Worm (Caenorhabditis elegans) whole organism, L2 larva: ENCODE results near the gene F54D12.10.

Experiments
- fos-1 ChIP-seq: fragments of 150-350 bp; optimal IDR thresholded peaks from 2 replicates; lab custom pipeline; 2014; ENCODE audit warnings: missing biosample characterization, missing genetic modification characterization
- nhr-77 ChIP-seq: fragments of 150-350 bp; optimal IDR thresholded peaks from 2 replicates; lab custom pipeline; 2014; ENCODE audit warnings: missing biosample characterization, missing genetic modification characterization
- sma-9 ChIP-seq, 2 experiments: fragments of 150-350 bp in 1 of 2; sonication (generic microtip) in 1 of 2; optimal IDR thresholded peaks; 2 replicates each; lab custom pipeline; 2014 to 2016; ENCODE audit warnings: missing genetic modification characterization in 2 of 2, mild to moderate bottlenecking in 1 of 2, missing biosample characterization in 1 of 2, missing compliant biosample characterization in 1 of 2, missing genetic modification reagents in 1 of 2, moderate library complexity in 1 of 2
- ztf-11 ChIP-seq: sonication (generic microtip); optimal IDR thresholded peaks from 2 replicates; lab custom pipeline; 2017; ENCODE audit warnings: missing biosample characterization, missing genetic modification characterization

- TF ChIP-seq ztf-11 (no peak), nhr-77 (tag; lab: Kevin White, UChicago) (no peak), sma-9 (GFP tag; optimal IDR thresholded peaks at IDR 0.05; lab: Kevin White, UChicago) (no peak), sma-9 (tag; optimal IDR thresholded peaks at IDR 0.05; lab: Kevin White, UChicago) (no peak), fos-1 (tag; lab: Kevin White, UChicago) (no peak)
Observed at ce11 chrII:1400105-1400504, 21.9 kb upstream of the F54D12.10 start, which contains the start of gene F54D12.1.
